Fruit fly (Drosophila melanogaster): ENCODE data around the gene Dnah3.

- TF ChIP-seq Sox102F (GFP tag; optimal IDR thresholded peaks at IDR 0.05) (no peak), Gug (GFP tag; IDR thresholded peaks at IDR 0.05) (no peak), cyc (GFP tag; optimal IDR thresholded peaks at IDR 0.05) (no peak), dac (GFP tag; optimal IDR thresholded peaks at IDR 0.05) (no peak)
These were observed 17.6 kb upstream of the Dnah3 start for dm6 chr3L:4843428-4843827.

Measured in whole organism, prepupa.